Worm (Caenorhabditis elegans) whole organism, midembryonic: ENCODE data around the gene rab-28.

Experiments used
- T22C8.4 ChIP-seq: fragments of 200-800 bp; sonication (Bioruptor generic); IDR thresholded peaks from 2 replicates; pipeline ENCODE4 v1.3.6; 2022; ENCODE audit warnings: missing genetic modification characterization, missing compliant biosample characterization
- cog-1 ChIP-seq: sonication (generic microtip); optimal IDR thresholded peaks from 2 replicates; lab custom pipeline; 2016; ENCODE audit warnings: missing genetic modification characterization, missing compliant biosample characterization
- flt-1 ChIP-seq: fragments of 200-800 bp; sonication (Bioruptor generic); IDR thresholded peaks from 2 replicates; pipeline ENCODE4 v1.3.6; 2022; ENCODE audit warnings: missing genetic modification characterization, missing compliant biosample characterization
- klf-2 ChIP-seq: fragments of 200-800 bp; sonication (Bioruptor generic); conservative IDR thresholded peaks from 2 replicates; pipeline ENCODE4 v1.3.6; 2022; ENCODE audit warnings: missing genetic modification reagents, missing genetic modification characterization, missing compliant biosample characterization
- med-1 ChIP-seq: sonication (generic microtip); optimal IDR thresholded peaks from 2 replicates; lab custom pipeline; 2017; ENCODE audit warnings: missing genetic modification characterization, mild to moderate bottlenecking, missing compliant biosample characterization, antibody characterized with exemption, missing genetic modification reagents; ENCODE audit not compliant: insufficient read depth
- ref-1 ChIP-seq: fragments of 200-800 bp; sonication (Bioruptor generic); conservative IDR thresholded peaks from 2 replicates; pipeline ENCODE4 v1.3.6; 2022; ENCODE audit warnings: missing genetic modification reagents, missing genetic modification characterization, missing compliant biosample characterization
- tab-1 ChIP-seq: fragments of 200-800 bp; sonication (Bioruptor generic); IDR thresholded peaks from 2 replicates; pipeline ENCODE4 v1.3.6; 2022; ENCODE audit warnings: missing genetic modification characterization, missing compliant biosample characterization
- ztf-29 ChIP-seq: fragments of 200-800 bp; sonication (Bioruptor generic); IDR thresholded peaks from 2 replicates; pipeline ENCODE4 v1.3.6; 2022; ENCODE audit warnings: missing genetic modification reagents, missing genetic modification characterization, missing compliant biosample characterization

ce11 chrIV:9260334-9260733, 16.5 kb upstream of the rab-28 start:
- TF ChIP-seq ztf-29 (GFP tag; lab: Robert Waterston, UW) (no peak), flt-1 (GFP tag; lab: Robert Waterston, UW) (no peak), tab-1 (GFP tag; lab: Robert Waterston, UW) (no peak), ref-1 (GFP tag; lab: Robert Waterston, UW) (no peak), klf-2 (GFP tag; lab: Robert Waterston, UW) (no peak), cog-1 (tag; lab: Kevin White, UChicago) (no peak), T22C8.4 (GFP tag; lab: Robert Waterston, UW) (no peak), med-1 (GFP tag; lab: Kevin White, UChicago) (no peak)
